Worm (Caenorhabditis elegans) whole organism, L2 larva: ENCODE measurements around the gene C06C3.3.

ENCODE experiments used
- ceh-82 ChIP-seq: fragments of 150-350 bp; optimal IDR thresholded peaks from 2 replicates; lab custom pipeline; 2014; ENCODE audit warnings: missing biosample characterization, missing genetic modification characterization
- fos-1 ChIP-seq: fragments of 150-350 bp; optimal IDR thresholded peaks from 2 replicates; lab custom pipeline; 2014; ENCODE audit warnings: missing biosample characterization, missing genetic modification characterization

- TF ChIP-seq ceh-82 (tag; lab: Kevin White, UChicago) (no peak), fos-1 (tag; lab: Kevin White, UChicago) (peak; percentile 24)
Measured at ce11 chrII:9374807-9375206, 2.5 kb upstream of the C06C3.3 start, which contains the start of gene C06C3.12.
